Fruit fly (Drosophila melanogaster) whole organism, wandering third instar larva: Measurements from ENCODE around the gene CG31808.

Source experiments
- Abd-B ChIP-seq: fragments of >200 bp; optimal IDR thresholded peaks from 2 replicates; lab custom pipeline; 2017; ENCODE audit warnings: missing biosample characterization, missing genetic modification characterization
- CG32264 ChIP-seq: fragments of 200-800 bp; sonication (Bioruptor generic); optimal IDR thresholded peaks from 2 replicates; lab custom pipeline; 2016; ENCODE audit warnings: missing biosample characterization, missing genetic modification characterization
- CG9705 ChIP-seq: fragments of 200-800 bp; sonication (Bioruptor generic); optimal IDR thresholded peaks from 2 replicates; lab custom pipeline; 2018; ENCODE audit warnings: missing biosample characterization, mild to moderate bottlenecking, missing genetic modification characterization
- CrebA ChIP-seq: fragments of 200-800 bp; sonication (Bioruptor generic); optimal IDR thresholded peaks from 2 replicates; lab custom pipeline; 2016; ENCODE audit warnings: missing biosample characterization, mild to moderate bottlenecking, missing genetic modification characterization, borderline replicate concordance
- Dfd ChIP-seq: fragments of >200 bp; optimal IDR thresholded peaks from 2 replicates; lab custom pipeline; 2017; ENCODE audit warnings: missing biosample characterization, missing genetic modification characterization
- Dif ChIP-seq: fragments of 200-275, 200-300 bp; sonication (Bioruptor generic); optimal IDR thresholded peaks from 2 replicates; lab custom pipeline; 2018; ENCODE audit warnings: missing biosample characterization, missing genetic modification characterization; ENCODE audit not compliant: partially characterized antibody
- GATAd ChIP-seq: sonication (Bioruptor generic); optimal IDR thresholded peaks from 2 replicates; lab custom pipeline; 2016; ENCODE audit warnings: missing biosample characterization, missing genetic modification characterization
- HLH106 ChIP-seq: fragments of 200-800 bp; optimal IDR thresholded peaks from 3 replicates; lab custom pipeline; 2019; ENCODE audit warnings: missing biosample characterization, mild to moderate bottlenecking, missing genetic modification characterization, moderate library complexity
- Hnf4 ChIP-seq: fragments of 200-800 bp; sonication (Bioruptor generic); optimal IDR thresholded peaks from 2 replicates; lab custom pipeline; 2016; ENCODE audit warnings: missing biosample characterization, mild to moderate bottlenecking, missing genetic modification characterization
- Hr78 ChIP-seq: fragments of >200 bp; optimal IDR thresholded peaks from 2 replicates; lab custom pipeline; 2017; ENCODE audit warnings: missing biosample characterization, missing genetic modification characterization
- Jra ChIP-seq: sonication (Bioruptor generic); optimal IDR thresholded peaks from 2 replicates; lab custom pipeline; 2016; ENCODE audit warnings: missing biosample characterization, missing genetic modification characterization
- Mio ChIP-seq: sonication (Bioruptor generic); optimal IDR thresholded peaks from 2 replicates; lab custom pipeline; 2016; ENCODE audit warnings: missing biosample characterization, missing genetic modification characterization
- Myc ChIP-seq: fragments of >200 bp; optimal IDR thresholded peaks from 2 replicates; lab custom pipeline; 2017
- N ChIP-seq: fragments of >200 bp; optimal IDR thresholded peaks from 2 replicates; lab custom pipeline; 2018; ENCODE audit warnings: missing biosample characterization, missing external identifiers, missing genetic modification characterization
- OdsH ChIP-seq: fragments of 200-800 bp; sonication (Bioruptor generic); optimal IDR thresholded peaks from 2 replicates; lab custom pipeline; 2016; ENCODE audit warnings: missing biosample characterization, mild to moderate bottlenecking, missing genetic modification characterization
- Rel ChIP-seq, 2 experiments: fragments of 200-800 bp; sonication (Bioruptor generic) in 1 of 2; optimal IDR thresholded peaks; 2 replicates in 1 of 2; 3 replicates in 1 of 2; lab custom pipeline; 2016 to 2019; ENCODE audit warnings: mild to moderate bottlenecking in 2 of 2, missing biosample characterization in 2 of 2, missing genetic modification characterization in 2 of 2, moderate library complexity in 1 of 2
- Sp1 ChIP-seq: fragments of 200-800 bp; sonication (Bioruptor generic); optimal IDR thresholded peaks from 3 replicates; lab custom pipeline; 2019; ENCODE audit warnings: missing biosample characterization, mild to moderate bottlenecking, missing genetic modification characterization, moderate library complexity
- Vsx2 ChIP-seq: fragments of 200-300, 225-300 bp; sonication (Bioruptor generic); optimal IDR thresholded peaks from 2 replicates; lab custom pipeline; 2018; ENCODE audit warnings: missing biosample characterization, missing genetic modification characterization; ENCODE audit not compliant: partially characterized antibody
- br ChIP-seq: fragments of 200-800 bp; sonication (Bioruptor generic); optimal IDR thresholded peaks from 2 replicates; lab custom pipeline; 2016; ENCODE audit warnings: missing biosample characterization, missing genetic modification characterization
- brk ChIP-seq: fragments of 200-800 bp; sonication (Bioruptor generic); optimal IDR thresholded peaks from 2 replicates; lab custom pipeline; 2016; ENCODE audit warnings: missing biosample characterization, mild to moderate bottlenecking, missing genetic modification characterization
- dl ChIP-seq, 2 experiments: fragments of 175-275, 200-275 bp in 1 of 2; fragments of 200-275 bp in 1 of 2; sonication (Bioruptor generic); optimal IDR thresholded peaks; lab custom pipeline; 2018; ENCODE audit warnings: mild to moderate bottlenecking in 2 of 2, missing biosample characterization in 2 of 2, missing genetic modification characterization in 2 of 2, moderate library complexity in 2 of 2; ENCODE audit not compliant: partially characterized antibody in 2 of 2, insufficient read depth in 1 of 2
- dmrt93B ChIP-seq: fragments of 200-800 bp; sonication (Bioruptor generic); optimal IDR thresholded peaks from 2 replicates; lab custom pipeline; 2018; ENCODE audit warnings: missing biosample characterization, mild to moderate bottlenecking, missing genetic modification characterization
- dsf ChIP-seq: sonication (Bioruptor generic); optimal IDR thresholded peaks from 2 replicates; lab custom pipeline; 2016; ENCODE audit warnings: missing biosample characterization, missing genetic modification characterization, borderline replicate concordance
- ey ChIP-seq: fragments of 200-800 bp; sonication (Bioruptor generic); optimal IDR thresholded peaks from 2 replicates; lab custom pipeline; 2016; ENCODE audit warnings: missing biosample characterization, missing genetic modification characterization
- foxo ChIP-seq, 2 experiments: fragments of 200-800 bp; sonication (Bioruptor generic); optimal IDR thresholded peaks; 2 replicates in 1 of 2; 3 replicates in 1 of 2; lab custom pipeline; 2016 to 2017; ENCODE audit warnings: missing biosample characterization in 2 of 2, missing genetic modification characterization in 2 of 2
- fru ChIP-seq: fragments of 200-800 bp; sonication (Bioruptor generic); optimal IDR thresholded peaks from 3 replicates; lab custom pipeline; 2016; ENCODE audit warnings: missing biosample characterization, mild to moderate bottlenecking, missing genetic modification characterization
- h ChIP-seq: fragments of 200-800 bp; sonication (Bioruptor generic); optimal IDR thresholded peaks from 3 replicates; lab custom pipeline; 2016; ENCODE audit warnings: missing biosample characterization, mild to moderate bottlenecking, missing genetic modification characterization
- lola ChIP-seq: fragments of >200 bp; optimal IDR thresholded peaks from 2 replicates; lab custom pipeline; 2017; ENCODE audit warnings: missing biosample characterization, missing genetic modification characterization
- psq ChIP-seq: fragments of 200-800 bp; sonication (Bioruptor generic); optimal IDR thresholded peaks from 3 replicates; lab custom pipeline; 2017; ENCODE audit warnings: missing biosample characterization, mild to moderate bottlenecking, missing genetic modification characterization, moderate library complexity
- rgr ChIP-seq: fragments of 200-800 bp; sonication (Bioruptor generic); optimal IDR thresholded peaks from 3 replicates; lab custom pipeline; 2016; ENCODE audit warnings: missing biosample characterization, mild to moderate bottlenecking, missing genetic modification characterization
- sage ChIP-seq: fragments of 200-800 bp; sonication (Bioruptor generic); optimal IDR thresholded peaks from 2 replicates; lab custom pipeline; 2016; ENCODE audit warnings: missing biosample characterization, mild to moderate bottlenecking, missing genetic modification characterization
- sv ChIP-seq: fragments of 200-800 bp; sonication (Bioruptor generic); optimal IDR thresholded peaks from 3 replicates; lab custom pipeline; 2016; ENCODE audit warnings: missing biosample characterization, missing genetic modification characterization
- tai ChIP-seq: sonication (Bioruptor generic); optimal IDR thresholded peaks from 2 replicates; lab custom pipeline; 2016; ENCODE audit warnings: missing biosample characterization, missing genetic modification characterization
- usp ChIP-seq: fragments of >200 bp; optimal IDR thresholded peaks from 2 replicates; lab custom pipeline; 2017; ENCODE audit warnings: missing biosample characterization, missing genetic modification characterization
- woc ChIP-seq: sonication (Bioruptor generic); optimal IDR thresholded peaks from 2 replicates; lab custom pipeline; 2016; ENCODE audit warnings: missing biosample characterization, mild to moderate bottlenecking, missing genetic modification characterization

Gene CG31808

DNA sequence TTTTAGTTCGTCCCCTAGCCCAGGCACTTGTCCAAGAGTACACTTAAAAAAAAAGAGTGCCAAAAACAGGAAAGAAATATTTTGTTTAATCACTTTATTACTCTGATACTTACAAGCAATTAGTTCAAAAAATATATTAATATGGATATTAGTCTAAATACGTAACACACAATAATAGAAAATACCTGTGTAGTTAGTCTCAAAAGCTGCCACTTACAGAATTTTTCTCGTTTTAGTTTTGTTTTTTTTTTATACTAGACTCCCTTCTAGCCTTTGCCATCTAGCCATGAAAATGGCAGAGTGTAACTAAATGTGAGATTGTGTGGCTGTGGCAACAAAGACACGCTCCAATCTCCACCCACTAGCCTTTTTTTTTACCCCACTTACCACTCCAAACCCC, 28.1 kb downstream of the CG31808 start:
- no peak for TF ChIP-seq woc (GFP tag; lab: Kevin White, UChicago)
- TF ChIP-seq Rel (GFP tag; optimal IDR thresholded peaks at IDR 0.05; lab: Kevin White, UChicago): no peak
- TF ChIP-seq Rel (tag; optimal IDR thresholded peaks at IDR 0.05; lab: Kevin White, UChicago): no peak
- TF ChIP-seq CG32264 (GFP tag; lab: Kevin White, UChicago): no peak
- TF ChIP-seq OdsH (GFP tag; lab: Kevin White, UChicago): no peak
- TF ChIP-seq Hr78: no peak
- no peak for TF ChIP-seq fru (GFP tag; lab: Kevin White, UChicago)
- TF ChIP-seq HLH106 (tag; lab: Kevin White, UChicago): no peak
- no peak for TF ChIP-seq tai (GFP tag; lab: Kevin White, UChicago)

DNA sequence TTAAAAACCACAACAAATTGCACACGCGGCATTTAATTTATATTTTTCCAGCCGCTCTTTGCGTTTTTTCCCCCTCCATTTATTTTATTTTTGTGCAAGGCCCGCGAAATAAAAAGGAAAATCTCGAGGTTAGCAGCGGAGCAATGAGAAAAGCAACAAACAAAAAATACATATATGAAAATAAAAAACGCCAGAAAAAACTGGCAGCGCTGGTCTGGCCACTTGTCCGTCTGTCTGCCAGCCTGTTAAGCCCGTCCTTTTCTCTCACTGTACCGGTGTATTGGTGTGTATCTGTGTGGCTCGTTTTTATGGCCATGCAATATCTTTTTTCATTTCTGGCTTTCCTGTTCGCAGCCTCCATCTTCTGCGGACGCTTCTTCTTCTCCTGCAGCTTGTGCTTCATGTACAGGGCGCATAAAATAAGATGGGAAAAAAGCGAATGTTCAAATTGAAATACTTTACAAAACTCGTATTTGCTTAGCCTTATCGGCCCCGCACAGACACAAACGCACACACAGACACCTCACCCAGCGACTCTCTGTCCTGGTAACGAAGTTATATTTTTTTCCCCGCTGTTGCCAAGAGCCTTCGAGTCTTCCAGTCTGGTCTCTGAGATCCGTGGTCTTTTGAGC, 29.5 kb downstream of the CG31808 start:
- TF ChIP-seq dsf (no peak), Rel (GFP tag; optimal IDR thresholded peaks at IDR 0.05; lab: Kevin White, UChicago) (peak; percentile 55), Rel (tag; optimal IDR thresholded peaks at IDR 0.05; lab: Kevin White, UChicago) (peak; percentile 15), brk (GFP tag; lab: Kevin White, UChicago) (no peak), Myc (lab: Kevin White, UChicago) (no peak), foxo (GFP tag; optimal IDR thresholded peaks at IDR 0.05; lab: Kevin White, UChicago) (peak in 1 of 2 experiments; percentile 40), psq (GFP tag; lab: Kevin White, UChicago) (peak; percentile 86), OdsH (GFP tag; lab: Kevin White, UChicago) (peak; percentile 34), sage (GFP tag; lab: Kevin White, UChicago) (no peak), rgr (GFP tag; lab: Kevin White, UChicago) (no peak), CG9705 (GFP tag; lab: Kevin White, UChicago) (no peak), Jra (GFP tag; lab: Kevin White, UChicago) (peak; percentile 41), tai (GFP tag; lab: Kevin White, UChicago) (no peak), br (GFP tag; lab: Kevin White, UChicago) (peak; percentile 4), dmrt93B (GFP tag; lab: Kevin White, UChicago) (no peak), h (GFP tag; lab: Kevin White, UChicago) (peak; percentile 32), Sp1 (GFP tag; lab: Kevin White, UChicago) (peak; percentile 64), sv (no peak), dl (GFP tag; optimal IDR thresholded peaks at IDR 0.05; lab: Kevin White, UChicago; ENCODE audit: insufficient read depth in 1 of 2, partially characterized antibody in 2 of 2) (peak in 1 of 2 experiments; percentile 15), CG32264 (GFP tag; lab: Kevin White, UChicago) (peak; percentile 16), ey (GFP tag; lab: Kevin White, UChicago) (peak; percentile 20), woc (GFP tag; lab: Kevin White, UChicago) (peak; percentile 41), fru (GFP tag; lab: Kevin White, UChicago) (peak; percentile 43), Hnf4 (GFP tag; lab: Kevin White, UChicago) (peak; percentile 22), Mio (GFP tag; lab: Kevin White, UChicago) (no peak), N (GFP tag; lab: Kevin White, UChicago) (no peak), CrebA (GFP tag; lab: Kevin White, UChicago) (peak; percentile 59)

DNA sequence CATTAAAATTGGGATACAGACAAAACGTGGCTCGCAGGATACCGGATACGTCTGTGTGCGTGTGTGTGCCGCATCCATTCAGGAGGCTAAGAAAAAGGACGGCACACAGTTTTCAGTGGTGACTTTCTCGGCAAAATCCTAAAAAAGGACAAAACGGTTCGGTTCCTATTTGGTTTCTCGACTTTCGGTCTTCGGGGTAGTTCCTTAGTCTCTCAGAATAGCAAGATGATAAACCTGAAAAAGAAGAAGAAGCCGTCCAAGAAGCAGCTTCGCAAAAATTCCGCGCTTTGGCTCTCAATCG, 30.4 kb downstream of the CG31808 start:
- no peak for TF ChIP-seq Myc (lab: Kevin White, UChicago)
- no peak for TF ChIP-seq foxo (GFP tag; optimal IDR thresholded peaks at IDR 0.05; lab: Kevin White, UChicago)
- TF ChIP-seq br (GFP tag; lab: Kevin White, UChicago): no peak
- TF ChIP-seq psq (GFP tag; lab: Kevin White, UChicago): no peak
- TF ChIP-seq GATAd: no peak
- no peak for TF ChIP-seq woc (GFP tag; lab: Kevin White, UChicago)
- TF ChIP-seq Rel (GFP tag; optimal IDR thresholded peaks at IDR 0.05; lab: Kevin White, UChicago): no peak
- TF ChIP-seq Rel (tag; optimal IDR thresholded peaks at IDR 0.05; lab: Kevin White, UChicago): no peak
- TF ChIP-seq brk (GFP tag; lab: Kevin White, UChicago): no peak
- TF ChIP-seq CG32264 (GFP tag; lab: Kevin White, UChicago): no peak

DNA sequence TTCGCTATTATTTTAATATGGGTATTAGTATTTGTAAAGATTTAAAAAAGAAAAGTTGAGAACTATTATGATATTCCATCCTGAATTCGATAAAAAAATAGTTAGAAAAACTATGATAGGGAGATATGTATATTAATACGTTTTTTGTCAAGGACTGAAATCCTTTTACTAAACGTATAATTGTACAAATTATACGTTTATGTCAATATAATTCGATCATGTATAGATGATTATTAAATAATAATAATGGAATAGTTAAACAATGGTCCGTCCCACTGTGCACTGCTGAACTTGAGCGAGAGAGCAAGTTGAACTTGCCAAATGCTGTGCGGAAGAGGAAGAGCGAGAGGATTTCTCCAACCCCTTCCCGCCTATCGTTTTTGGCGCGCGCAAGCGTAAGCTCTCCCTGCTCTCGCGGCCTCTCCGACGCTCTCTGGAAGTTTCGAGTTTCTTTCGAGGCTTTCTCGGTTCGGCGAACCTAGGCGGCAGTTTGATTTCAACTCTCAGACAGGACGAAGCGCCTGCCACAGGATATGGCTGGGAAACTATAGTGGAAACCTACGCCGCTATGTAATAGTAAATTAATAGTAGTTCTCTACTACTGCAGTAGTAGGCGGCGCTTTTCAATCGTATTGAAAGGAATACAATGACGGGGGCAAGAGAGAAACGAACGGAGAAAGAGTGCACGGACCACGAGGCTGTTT, 30.9 kb downstream of the CG31808 start:
- no peak for TF ChIP-seq usp (GFP tag; lab: Kevin White, UChicago)
- TF ChIP-seq Dfd: no peak
- TF ChIP-seq fru (GFP tag; lab: Kevin White, UChicago): peak; percentile 65
- TF ChIP-seq foxo (GFP tag; optimal IDR thresholded peaks at IDR 0.05; lab: Kevin White, UChicago): peak in 1 of 2 experiments; percentile 79
- peak; percentile 90 for TF ChIP-seq Sp1 (GFP tag; lab: Kevin White, UChicago)
- TF ChIP-seq rgr (GFP tag; lab: Kevin White, UChicago): peak; percentile 48
- TF ChIP-seq lola (GFP tag; lab: Kevin White, UChicago): no peak
- TF ChIP-seq sv: no peak
- TF ChIP-seq GATAd: no peak
- TF ChIP-seq psq (GFP tag; lab: Kevin White, UChicago): peak; percentile 78
- peak; percentile 94 for TF ChIP-seq Dif (GFP tag; lab: Kevin White, UChicago)
- peak; percentile 52 for TF ChIP-seq dmrt93B (GFP tag; lab: Kevin White, UChicago)
- TF ChIP-seq CG32264 (GFP tag; lab: Kevin White, UChicago): no peak
- no peak for TF ChIP-seq tai (GFP tag; lab: Kevin White, UChicago)
- no peak for TF ChIP-seq N (GFP tag; lab: Kevin White, UChicago)
- TF ChIP-seq HLH106 (tag; lab: Kevin White, UChicago): peak; percentile 78
- TF ChIP-seq Hnf4 (GFP tag; lab: Kevin White, UChicago): no peak
- no peak for TF ChIP-seq Abd-B
- no peak for TF ChIP-seq Myc (lab: Kevin White, UChicago)
- peak; percentile 60 to 87 for TF ChIP-seq dl (GFP tag; optimal IDR thresholded peaks at IDR 0.05; lab: Kevin White, UChicago; ENCODE audit: insufficient read depth in 1 of 2, partially characterized antibody in 2 of 2)
- TF ChIP-seq dsf: no peak
- TF ChIP-seq CG9705 (GFP tag; lab: Kevin White, UChicago): peak; percentile 43
- TF ChIP-seq Mio (GFP tag; lab: Kevin White, UChicago): no peak
- TF ChIP-seq sage (GFP tag; lab: Kevin White, UChicago): no peak
- TF ChIP-seq Vsx2 (GFP tag; lab: Kevin White, UChicago): peak; percentile 83
- TF ChIP-seq br (GFP tag; lab: Kevin White, UChicago): no peak
- no peak for TF ChIP-seq Jra (GFP tag; lab: Kevin White, UChicago)
- TF ChIP-seq Hr78: no peak
